Fruit fly (Drosophila melanogaster) whole organism, prepupa: Measurements from ENCODE around the gene Gcn2.

Experiments
- CG6854 ChIP-seq: fragments of 200-800 bp; sonication (Bioruptor generic); optimal IDR thresholded peaks from 2 replicates; lab custom pipeline; 2017; ENCODE audit warnings: missing biosample characterization, mild to moderate bottlenecking, missing genetic modification characterization
- Met ChIP-seq: fragments of 200-800 bp; sonication (Bioruptor generic); optimal IDR thresholded peaks from 3 replicates; lab custom pipeline; 2016; ENCODE audit warnings: missing biosample characterization, missing genetic modification characterization
- Sox15 ChIP-seq: fragments of 200-800 bp; sonication (Bioruptor generic); optimal IDR thresholded peaks from 3 replicates; lab custom pipeline; 2016; ENCODE audit warnings: missing biosample characterization, missing genetic modification characterization
- fkh ChIP-seq: fragments of 200-800 bp; sonication (Bioruptor generic); optimal IDR thresholded peaks from 3 replicates; lab custom pipeline; 2017; ENCODE audit warnings: missing biosample characterization, mild to moderate bottlenecking, missing genetic modification characterization, moderate library complexity
- lz ChIP-seq: fragments of 200-800 bp; sonication (Bioruptor generic); optimal IDR thresholded peaks from 3 replicates; lab custom pipeline; 2016; ENCODE audit warnings: missing biosample characterization, missing genetic modification characterization

DNA sequence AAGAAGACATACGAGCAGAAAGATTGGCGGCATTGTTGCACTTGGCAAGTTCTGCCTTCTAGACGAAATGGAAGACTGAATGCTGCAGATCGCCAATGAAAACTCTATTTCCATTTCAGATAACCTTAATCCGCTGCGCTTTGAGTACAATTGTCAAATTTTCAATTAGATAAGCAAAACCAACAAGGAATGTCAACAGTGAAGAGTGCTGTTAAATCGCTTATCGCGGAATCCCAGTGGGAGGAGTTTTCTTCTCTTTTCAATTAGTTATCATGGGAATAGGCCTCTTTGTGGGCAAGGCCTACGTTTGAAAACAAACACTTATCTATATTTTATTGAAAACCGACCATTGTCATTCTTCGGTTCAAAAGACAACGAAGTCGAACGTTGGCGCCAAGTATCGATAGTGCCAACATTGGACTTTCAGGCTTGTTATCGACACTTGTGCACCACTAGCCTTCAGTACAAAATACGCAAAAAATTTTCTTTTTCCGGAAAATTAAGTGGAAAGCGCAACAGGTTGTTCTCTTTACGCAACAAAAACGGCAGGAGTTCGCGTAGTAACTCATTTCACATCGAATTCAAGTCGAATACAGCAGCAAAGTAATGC lies at the start of gene Gcn2, which contains the start of gene Ugt35D1:
- no peak for TF ChIP-seq Sox15 (GFP tag; lab: Kevin White, UChicago)
- no peak for TF ChIP-seq fkh (GFP tag; lab: Kevin White, UChicago)
- no peak for TF ChIP-seq CG6854 (GFP tag; lab: Kevin White, UChicago)
- TF ChIP-seq Met, result no peak
- no peak for TF ChIP-seq lz (GFP tag; lab: Kevin White, UChicago)
